Worm (Caenorhabditis elegans): ENCODE results near the gene F59B2.3.

DNA sequence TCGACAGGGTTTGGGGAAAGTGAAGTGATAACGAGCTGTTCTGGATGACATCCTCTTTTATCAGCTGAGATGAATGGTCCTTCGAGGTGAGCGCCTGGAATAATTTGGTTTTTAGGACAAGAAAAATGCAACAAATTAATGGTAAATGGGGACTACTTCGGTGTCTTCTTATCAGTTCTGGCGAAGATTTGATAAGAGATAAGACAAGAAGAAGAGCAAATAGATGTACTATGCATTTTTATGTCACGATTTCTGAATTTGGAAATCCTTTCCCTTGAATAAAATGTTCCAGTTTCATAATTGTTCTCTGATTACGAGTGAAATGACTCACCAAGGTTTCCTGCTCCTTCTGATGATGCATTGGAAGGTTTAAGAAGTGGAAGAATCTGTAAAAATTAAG, 1.7 kb downstream of the F59B2.3 start:
- TF ChIP-seq unc-62 (GFP tag; optimal IDR thresholded peaks at IDR 0.05), result no peak
- TF ChIP-seq R02D3.7 (tag; optimal IDR thresholded peaks at IDR 0.05), result no peak
- TF ChIP-seq fos-1 (tag; optimal IDR thresholded peaks at IDR 0.05), result no peak
- TF ChIP-seq unc-39 (tag; optimal IDR thresholded peaks at IDR 0.05), result no peak
- no peak for TF ChIP-seq hmg-11 (tag; optimal IDR thresholded peaks at IDR 0.05)
- no peak for TF ChIP-seq nhr-11 (tag; optimal IDR thresholded peaks at IDR 0.05)
- TF ChIP-seq aly-2 (tag; optimal IDR thresholded peaks at IDR 0.05), result no peak
- TF ChIP-seq nhr-77 (tag; optimal IDR thresholded peaks at IDR 0.05), result no peak

Measured in whole organism, L3 larva.